Worm (Caenorhabditis elegans) whole organism, mixed stage, embryonic: ENCODE results near the gene clec-61.
A peak's percentile ranks its signal among the peaks of the same experiment; 100 is the strongest.

Experiments used
- M03D4.4 ChIP-seq: sonication (generic microtip); optimal IDR thresholded peaks from 2 replicates; lab custom pipeline; 2017; ENCODE audit warnings: mild to moderate bottlenecking, missing genetic modification characterization, missing compliant biosample characterization
- bed-3 ChIP-seq: fragments of 200-800 bp; sonication (Bioruptor generic); optimal IDR thresholded peaks from 3 replicates; lab custom pipeline; 2018; ENCODE audit warnings: mild to moderate bottlenecking, missing genetic modification characterization, moderate library complexity, missing compliant biosample characterization
- blmp-1 ChIP-seq: fragments of 150-350 bp; optimal IDR thresholded peaks from 2 replicates; lab custom pipeline; 2014; ENCODE audit warnings: missing biosample characterization, missing genetic modification characterization
- ceh-39 ChIP-seq: fragments of 150-350 bp; optimal IDR thresholded peaks from 2 replicates; lab custom pipeline; 2014; ENCODE audit warnings: missing biosample characterization, missing genetic modification characterization
- ceh-43 ChIP-seq: fragments of 200-800 bp; sonication (Bioruptor generic); optimal IDR thresholded peaks from 2 replicates; lab custom pipeline; 2018; ENCODE audit warnings: mild to moderate bottlenecking, missing genetic modification characterization, moderate library complexity, missing compliant biosample characterization
- ceh-83 ChIP-seq: fragments of 200-800 bp; sonication (Bioruptor generic); optimal IDR thresholded peaks from 2 replicates; lab custom pipeline; 2018; ENCODE audit warnings: mild to moderate bottlenecking, missing genetic modification characterization, missing compliant biosample characterization
- ces-1 ChIP-seq: fragments of 150-350 bp; optimal IDR thresholded peaks from 2 replicates; lab custom pipeline; 2014; ENCODE audit warnings: missing biosample characterization, missing genetic modification reagents, missing genetic modification characterization
- cnd-1 ChIP-seq: fragments of 200-800 bp; sonication (Bioruptor generic); optimal IDR thresholded peaks from 2 replicates; lab custom pipeline; 2018; ENCODE audit warnings: mild to moderate bottlenecking, missing genetic modification characterization, missing compliant biosample characterization
- drap-1 ChIP-seq: fragments of 200-800 bp; sonication (Bioruptor generic); optimal IDR thresholded peaks from 3 replicates; lab custom pipeline; 2018; ENCODE audit warnings: mild to moderate bottlenecking, missing genetic modification characterization, missing compliant biosample characterization
- elt-1 ChIP-seq: sonication (generic microtip); optimal IDR thresholded peaks from 2 replicates; lab custom pipeline; 2017; ENCODE audit warnings: missing genetic modification characterization, mild to moderate bottlenecking, missing compliant biosample characterization, antibody characterized with exemption, moderate library complexity, borderline replicate concordance; ENCODE audit not compliant: insufficient read depth
- elt-3 ChIP-seq: fragments of 150-350 bp; optimal IDR thresholded peaks from 2 replicates; lab custom pipeline; 2014; ENCODE audit warnings: missing biosample characterization, missing genetic modification characterization
- flh-1 ChIP-seq: fragments of 200-800 bp; sonication (Bioruptor generic); optimal IDR thresholded peaks from 2 replicates; lab custom pipeline; 2018; ENCODE audit warnings: mild to moderate bottlenecking, missing genetic modification characterization, moderate library complexity, missing compliant biosample characterization
- ham-2 ChIP-seq: fragments of 200-800 bp; sonication (Bioruptor generic); optimal IDR thresholded peaks from 2 replicates; lab custom pipeline; 2018; ENCODE audit warnings: mild to moderate bottlenecking, missing genetic modification characterization, missing compliant biosample characterization
- hlh-1 ChIP-seq: fragments of 150-350 bp; optimal IDR thresholded peaks from 2 replicates; lab custom pipeline; 2014; ENCODE audit warnings: missing biosample characterization, missing genetic modification reagents, missing genetic modification characterization
- lin-13 ChIP-seq: fragments of 150-350 bp; optimal IDR thresholded peaks from 2 replicates; lab custom pipeline; 2014; ENCODE audit warnings: missing biosample characterization, missing genetic modification characterization
- lin-32 ChIP-seq: fragments of 200-800 bp; sonication (Bioruptor generic); optimal IDR thresholded peaks from 2 replicates; lab custom pipeline; 2018; ENCODE audit warnings: mild to moderate bottlenecking, missing genetic modification characterization, missing compliant biosample characterization
- mab-5 ChIP-seq: fragments of 150-350 bp; optimal IDR thresholded peaks from 2 replicates; lab custom pipeline; 2014; ENCODE audit warnings: missing biosample characterization, missing genetic modification characterization
- mep-1 ChIP-seq: fragments of 150-350 bp; optimal IDR thresholded peaks from 2 replicates; lab custom pipeline; 2017; ENCODE audit warnings: missing biosample characterization, missing genetic modification reagents, missing genetic modification characterization, inconsistent platforms
- mls-2 ChIP-seq: sonication (generic microtip); optimal IDR thresholded peaks from 2 replicates; lab custom pipeline; 2016; ENCODE audit warnings: mild to moderate bottlenecking, missing genetic modification characterization, moderate library complexity, missing compliant biosample characterization
- nhr-12 ChIP-seq: fragments of 150-350 bp; optimal IDR thresholded peaks from 2 replicates; lab custom pipeline; 2014; ENCODE audit warnings: missing biosample characterization, missing genetic modification characterization
- nhr-237 ChIP-seq: fragments of 150-350 bp; optimal IDR thresholded peaks from 2 replicates; lab custom pipeline; 2014; ENCODE audit warnings: missing biosample characterization, missing genetic modification characterization
- nhr-28 ChIP-seq: fragments of 150-350 bp; optimal IDR thresholded peaks from 2 replicates; lab custom pipeline; 2014; ENCODE audit warnings: missing biosample characterization, missing genetic modification characterization
- nhr-76 ChIP-seq: sonication (generic microtip); optimal IDR thresholded peaks from 2 replicates; lab custom pipeline; 2017; ENCODE audit warnings: missing biosample characterization, missing genetic modification characterization
- sem-2 ChIP-seq: fragments of 200-800 bp; sonication (Bioruptor generic); optimal IDR thresholded peaks from 2 replicates; lab custom pipeline; 2018; ENCODE audit warnings: mild to moderate bottlenecking, missing genetic modification characterization, missing compliant biosample characterization
- snpc-4 ChIP-seq: fragments of 150-350 bp; optimal IDR thresholded peaks from 2 replicates; lab custom pipeline; 2014; ENCODE audit warnings: missing biosample characterization, missing genetic modification characterization
- sptf-1 ChIP-seq: sonication (generic microtip); optimal IDR thresholded peaks from 2 replicates; lab custom pipeline; 2017; ENCODE audit warnings: mild to moderate bottlenecking, missing genetic modification characterization, moderate library complexity, missing compliant biosample characterization
- tbx-8 ChIP-seq: fragments of 200-800 bp; sonication (Bioruptor generic); optimal IDR thresholded peaks from 2 replicates; lab custom pipeline; 2018; ENCODE audit warnings: mild to moderate bottlenecking, missing genetic modification characterization, moderate library complexity, missing compliant biosample characterization
- unc-39 ChIP-seq: fragments of 150-350 bp; optimal IDR thresholded peaks from 2 replicates; lab custom pipeline; 2014; ENCODE audit warnings: missing biosample characterization, missing genetic modification characterization
- unc-62 ChIP-seq: fragments of 150-350 bp; optimal IDR thresholded peaks from 2 replicates; lab custom pipeline; 2014; ENCODE audit warnings: missing biosample characterization, missing genetic modification reagents, missing genetic modification characterization
- zip-8 ChIP-seq: fragments of 150-350 bp; optimal IDR thresholded peaks from 2 replicates; lab custom pipeline; 2014; ENCODE audit warnings: missing biosample characterization, missing genetic modification characterization
- ztf-11 ChIP-seq: fragments of 150-350 bp; optimal IDR thresholded peaks from 2 replicates; lab custom pipeline; 2014; ENCODE audit warnings: missing biosample characterization, missing genetic modification characterization

clec-61 gene

ce11 chrII:10464230-10464920, 26.0 kb downstream of the clec-61 start, which contains the start of the genes ZK673.6 and sdz-37:
TSS of gene ZK673.6 (minus strand) at chrII:10464330.
TSS of gene sdz-37 (plus strand) at chrII:10464870.
- TF ChIP-seq sem-2 (GFP tag; lab: Kevin White, UChicago) (no peak), nhr-237 (tag; lab: Kevin White, UChicago) (no peak), M03D4.4 (tag; lab: Kevin White, UChicago) (no peak), mep-1 (no peak), sptf-1 (no peak), unc-62 (GFP tag; lab: Kevin White, UChicago) (no peak), nhr-28 (tag; lab: Kevin White, UChicago) (no peak), bed-3 (GFP tag; lab: Kevin White, UChicago) (no peak), lin-32 (no peak), ceh-83 (GFP tag; lab: Kevin White, UChicago) (no peak)

ce11 chrII:10461207-10461606, 29.1 kb downstream of the clec-61 start, which contains the start of gene ZK673.5:
TSS of gene ZK673.5 (plus strand) at chrII:10461507.
- TF ChIP-seq ces-1 (GFP tag; lab: Kevin White, UChicago) (no peak), hlh-1 (tag; lab: Kevin White, UChicago) (no peak), ceh-83 (GFP tag; lab: Kevin White, UChicago) (no peak), cnd-1 (tag; lab: Kevin White, UChicago) (no peak), elt-3 (tag; lab: Kevin White, UChicago) (no peak), unc-62 (GFP tag; lab: Kevin White, UChicago) (no peak), nhr-237 (tag; lab: Kevin White, UChicago) (no peak), ceh-39 (tag; lab: Kevin White, UChicago) (no peak)

ce11 chrII:10456979-10457378, 33.4 kb downstream of the clec-61 start, which contains the start of gene ZK673.11:
TSS of gene ZK673.11 (plus strand) at chrII:10457279.
- TF ChIP-seq nhr-28 (tag; lab: Kevin White, UChicago): no peak
- no peak for TF ChIP-seq M03D4.4 (tag; lab: Kevin White, UChicago)
- no peak for TF ChIP-seq lin-13 (tag; lab: Kevin White, UChicago)
- no peak for TF ChIP-seq sem-2 (GFP tag; lab: Kevin White, UChicago)
- no peak for TF ChIP-seq drap-1 (GFP tag; lab: Kevin White, UChicago)
- TF ChIP-seq cnd-1 (tag; lab: Kevin White, UChicago): no peak
- no peak for TF ChIP-seq tbx-8
- no peak for TF ChIP-seq ztf-11
- TF ChIP-seq ceh-83 (GFP tag; lab: Kevin White, UChicago): no peak
- TF ChIP-seq nhr-12: no peak
- no peak for TF ChIP-seq elt-1 (tag; lab: Kevin White, UChicago)
- TF ChIP-seq elt-3 (tag; lab: Kevin White, UChicago): no peak
- no peak for TF ChIP-seq zip-8 (tag; lab: Kevin White, UChicago)
- TF ChIP-seq nhr-237 (tag; lab: Kevin White, UChicago): no peak
- no peak for TF ChIP-seq mab-5 (tag; lab: Kevin White, UChicago)
- no peak for TF ChIP-seq snpc-4
- TF ChIP-seq, all 35 proteins: peak for 0

ce11 chrII:10452620-10453019, 37.7 kb downstream of the clec-61 start, which contains the start of gene ZK673.4:
TSS of gene ZK673.4 (plus strand) at chrII:10452920.
- TF ChIP-seq nhr-76 (no peak), unc-39 (no peak), ceh-43 (GFP tag; lab: Kevin White, UChicago) (no peak), ztf-11 (no peak), lin-13 (tag; lab: Kevin White, UChicago) (no peak), mab-5 (tag; lab: Kevin White, UChicago) (no peak), flh-1 (GFP tag; lab: Kevin White, UChicago) (no peak), cnd-1 (tag; lab: Kevin White, UChicago) (no peak), snpc-4 (no peak), ham-2 (no peak), hlh-1 (tag; lab: Kevin White, UChicago) (no peak), mls-2 (no peak), M03D4.4 (tag; lab: Kevin White, UChicago) (no peak), ceh-39 (tag; lab: Kevin White, UChicago) (no peak), elt-3 (tag; lab: Kevin White, UChicago) (no peak)

- TF ChIP-seq sem-2 (GFP tag; lab: Kevin White, UChicago) (no peak), mep-1 (peak; percentile 27), blmp-1 (tag; lab: Kevin White, UChicago) (no peak), ceh-39 (tag; lab: Kevin White, UChicago) (no peak)
Observed at ce11 chrII:10450335-10450734, 40.0 kb downstream of the clec-61 start.
